Fruit fly (Drosophila melanogaster) whole organism, embryonic: Measurements from ENCODE around the gene Exn.

ENCODE experiments used
- Abd-B ChIP-seq: fragments of 200-800 bp; sonication (Bioruptor generic); optimal IDR thresholded peaks from 2 replicates; lab custom pipeline; 2018; ENCODE audit warnings: missing biosample characterization, mild to moderate bottlenecking, missing genetic modification characterization, moderate library complexity
- Ada2b ChIP-seq: fragments of 200-800 bp; sonication (Bioruptor generic); IDR thresholded peaks from 2 replicates; pipeline ENCODE4 v1.3.6; 2022; ENCODE audit warnings: missing biosample characterization, missing genetic modification characterization
- Antp ChIP-seq: fragments of 200-800 bp; sonication (Bioruptor generic); optimal IDR thresholded peaks from 3 replicates; lab custom pipeline; 2016; ENCODE audit warnings: missing biosample characterization, missing genetic modification characterization
- Asciz ChIP-seq: fragments of 200-800 bp; sonication (Bioruptor generic); optimal IDR thresholded peaks from 2 replicates; lab custom pipeline; 2017; ENCODE audit warnings: missing biosample characterization, mild to moderate bottlenecking, missing genetic modification characterization, missing genetic modification reagents
- B-H2 ChIP-seq: fragments of 200-800 bp; sonication (Bioruptor generic); optimal IDR thresholded peaks from 2 replicates; lab custom pipeline; 2018; ENCODE audit warnings: missing biosample characterization, mild to moderate bottlenecking, missing genetic modification characterization
- CG10209 ChIP-seq: fragments of 200-800 bp; sonication (Bioruptor generic); optimal IDR thresholded peaks from 3 replicates; lab custom pipeline; 2017; ENCODE audit warnings: missing biosample characterization, mild to moderate bottlenecking, missing genetic modification characterization, missing genetic modification reagents
- CG11504 ChIP-seq: fragments of 200-800 bp; sonication (Bioruptor generic); optimal IDR thresholded peaks from 3 replicates; lab custom pipeline; 2019; ENCODE audit warnings: missing biosample characterization, mild to moderate bottlenecking, missing genetic modification characterization, moderate library complexity
- CG15514 ChIP-seq: fragments of 200-800 bp; sonication (Bioruptor generic); optimal IDR thresholded peaks from 3 replicates; lab custom pipeline; 2017; ENCODE audit warnings: missing biosample characterization, missing genetic modification characterization, mild to moderate bottlenecking, moderate library complexity, missing genetic modification reagents
- CG16779 ChIP-seq: fragments of 200-800 bp; sonication (Bioruptor generic); IDR thresholded peaks from 2 replicates; pipeline ENCODE4 v1.3.6; 2022; ENCODE audit warnings: missing biosample characterization, missing genetic modification characterization
- CG17361 ChIP-seq: fragments of 200-800 bp; sonication (Bioruptor generic); IDR thresholded peaks from 3 replicates; pipeline ENCODE4 v1.3.6; 2022; ENCODE audit warnings: missing biosample characterization, missing genetic modification characterization
- CG2202 ChIP-seq: fragments of 200-800 bp; sonication (Bioruptor generic); optimal IDR thresholded peaks from 2 replicates; lab custom pipeline; 2018; ENCODE audit warnings: missing biosample characterization, mild to moderate bottlenecking, missing genetic modification characterization
- CG3281 ChIP-seq: fragments of 200-800 bp; sonication (Bioruptor generic); optimal IDR thresholded peaks from 3 replicates; lab custom pipeline; 2017; ENCODE audit warnings: missing biosample characterization, mild to moderate bottlenecking, missing genetic modification characterization
- CG3407 ChIP-seq: fragments of 200-800 bp; sonication (Bioruptor generic); optimal IDR thresholded peaks from 2 replicates; lab custom pipeline; 2018; ENCODE audit warnings: missing biosample characterization, mild to moderate bottlenecking, missing genetic modification characterization
- CG34376 ChIP-seq: fragments of 200-800 bp; sonication (Bioruptor generic); optimal IDR thresholded peaks from 2 replicates; lab custom pipeline; 2018; ENCODE audit warnings: missing biosample characterization, mild to moderate bottlenecking, missing genetic modification characterization
- CG3847 ChIP-seq: fragments of 200-800 bp; sonication (Bioruptor generic); IDR thresholded peaks from 2 replicates; pipeline ENCODE4 v1.3.6; 2022; ENCODE audit warnings: missing biosample characterization, missing genetic modification characterization
- CG6765 ChIP-seq: fragments of 200-800 bp; sonication (Bioruptor generic); optimal IDR thresholded peaks from 3 replicates; lab custom pipeline; 2017; ENCODE audit warnings: missing biosample characterization, mild to moderate bottlenecking, missing genetic modification characterization
- CG6813 ChIP-seq: fragments of 200-800 bp; sonication (Bioruptor generic); optimal IDR thresholded peaks from 2 replicates; lab custom pipeline; 2017; ENCODE audit warnings: missing biosample characterization, missing genetic modification characterization, mild to moderate bottlenecking, moderate library complexity, missing genetic modification reagents
- CG9932 ChIP-seq: fragments of 200-800 bp; sonication (Bioruptor generic); IDR thresholded peaks from 2 replicates; pipeline ENCODE4 v1.3.6; 2022; ENCODE audit warnings: missing biosample characterization, missing genetic modification characterization
- Dbx ChIP-seq: fragments of 200-800 bp; sonication (Bioruptor generic); IDR thresholded peaks from 3 replicates; pipeline ENCODE4 v1.3.6; 2022; ENCODE audit warnings: missing biosample characterization, missing genetic modification characterization
- Dref ChIP-seq: fragments of 200-800 bp; sonication (Bioruptor generic); IDR thresholded peaks from 2 replicates; pipeline ENCODE4 v1.3.6; 2022; ENCODE audit warnings: missing biosample characterization, missing genetic modification characterization
- Drgx ChIP-seq: fragments of 200-800 bp; sonication (Bioruptor generic); IDR thresholded peaks from 2 replicates; pipeline ENCODE4 v1.3.6; 2022; ENCODE audit warnings: missing biosample characterization, missing genetic modification characterization
- Eip74EF ChIP-seq, 2 experiments: fragments of 200-800 bp in 1 of 2; fragments of >200 bp in 1 of 2; sonication (Bioruptor generic) in 1 of 2; optimal IDR thresholded peaks; 2 replicates each; lab custom pipeline; 2017 to 2019; ENCODE audit warnings: missing biosample characterization in 2 of 2, missing genetic modification characterization in 2 of 2, mild to moderate bottlenecking in 1 of 2, moderate library complexity in 1 of 2
- Ets65A ChIP-seq: fragments of 200-800 bp; sonication (Bioruptor generic); peaks from one replicate; lab custom pipeline; 2016; ENCODE audit warnings: missing biosample characterization, missing genetic modification characterization
- Fer1 ChIP-seq: fragments of 200-800 bp; sonication (Bioruptor generic); optimal IDR thresholded peaks from 2 replicates; lab custom pipeline; 2017; ENCODE audit warnings: missing biosample characterization, mild to moderate bottlenecking, missing genetic modification characterization
- Hey ChIP-seq: fragments of 200-800 bp; sonication (Bioruptor generic); optimal IDR thresholded peaks from 3 replicates; lab custom pipeline; 2018; ENCODE audit warnings: missing biosample characterization, mild to moderate bottlenecking, missing genetic modification characterization
- Ptx1 ChIP-seq: fragments of 200-800 bp; sonication (Bioruptor generic); IDR thresholded peaks from 2 replicates; pipeline ENCODE4 v1.3.6; 2022; ENCODE audit warnings: missing biosample characterization, missing genetic modification characterization
- cas ChIP-seq: fragments of 200-800 bp; sonication (Bioruptor generic); IDR thresholded peaks from 2 replicates; pipeline ENCODE4 v1.3.6; 2022; ENCODE audit warnings: missing biosample characterization, missing genetic modification characterization
- en ChIP-seq: fragments of 200-800 bp; sonication (Bioruptor generic); optimal IDR thresholded peaks from 2 replicates; lab custom pipeline; 2016; ENCODE audit warnings: missing biosample characterization, missing genetic modification characterization
- ewg ChIP-seq: fragments of 200-800 bp; sonication (Bioruptor generic); optimal IDR thresholded peaks from 3 replicates; lab custom pipeline; 2017; ENCODE audit warnings: mild to moderate bottlenecking, missing biosample characterization, missing genetic modification reagents, missing genetic modification characterization
- mirr ChIP-seq: fragments of 200-800 bp; sonication (Bioruptor generic); optimal IDR thresholded peaks from 3 replicates; lab custom pipeline; 2018; ENCODE audit warnings: missing biosample characterization, mild to moderate bottlenecking, missing genetic modification characterization
- nau ChIP-seq: fragments of 200-800 bp; sonication (Bioruptor generic); optimal IDR thresholded peaks from 3 replicates; lab custom pipeline; 2017; ENCODE audit warnings: missing biosample characterization, mild to moderate bottlenecking, missing genetic modification characterization, missing genetic modification reagents
- prd ChIP-seq, 3 experiments: fragments of >200 bp in 2 of 3; fragments of 200-800 bp in 1 of 3; sonication (Bioruptor generic) in 1 of 3; optimal IDR thresholded peaks in 2 of 3; IDR thresholded peaks in 1 of 3; 2 replicates in 2 of 3; 3 replicates in 1 of 3; pipeline versions ENCODE4 v1.3.6 to Lab custom; 2017 to 2022; ENCODE audit warnings: missing biosample characterization in 1 of 3, missing genetic modification characterization in 1 of 3
- row ChIP-seq: fragments of 200-800 bp; sonication (Bioruptor generic); IDR thresholded peaks from 3 replicates; pipeline ENCODE4 v1.3.6; 2022; ENCODE audit warnings: missing biosample characterization, missing genetic modification characterization
- salm ChIP-seq: fragments of 200-800 bp; sonication (Bioruptor generic); optimal IDR thresholded peaks from 2 replicates; lab custom pipeline; 2018; ENCODE audit warnings: missing biosample characterization, mild to moderate bottlenecking, missing genetic modification characterization
- ssp ChIP-seq: fragments of 200-800 bp; sonication (Bioruptor generic); IDR thresholded peaks from 2 replicates; pipeline ENCODE4 v1.3.6; 2022; ENCODE audit warnings: missing biosample characterization, missing genetic modification characterization
- sug ChIP-seq: fragments of 200-800 bp; optimal IDR thresholded peaks from 2 replicates; lab custom pipeline; 2019; ENCODE audit warnings: missing biosample characterization, mild to moderate bottlenecking, missing genetic modification characterization, moderate library complexity
- tgo ChIP-seq: fragments of 200-800 bp; sonication (Bioruptor generic); IDR thresholded peaks from 3 replicates; pipeline ENCODE4 v1.3.6; 2022; ENCODE audit warnings: missing biosample characterization, missing genetic modification characterization
- vvl ChIP-seq: fragments of 200-800 bp; sonication (Bioruptor generic); IDR thresholded peaks from 2 replicates; pipeline ENCODE4 v1.3.6; 2022; ENCODE audit warnings: missing biosample characterization, missing genetic modification characterization
- wek ChIP-seq: fragments of 200-800 bp; sonication (Bioruptor generic); optimal IDR thresholded peaks from 3 replicates; lab custom pipeline; 2018; ENCODE audit warnings: missing biosample characterization, mild to moderate bottlenecking, missing genetic modification characterization, moderate library complexity
- z ChIP-seq: fragments of 200-800 bp; sonication (Bioruptor generic); IDR thresholded peaks from 3 replicates; pipeline ENCODE4 v1.3.6; 2022; ENCODE audit warnings: missing biosample characterization, missing genetic modification characterization

The Exn gene

dm6 chr3L:17006250-17006693, 36.5 kb downstream of the Exn start (continued):
- TF ChIP-seq wek (GFP tag; lab: Kevin White, UChicago) (peak; percentile 9), prd (optimal IDR thresholded peaks at IDR 0.05; lab: Kevin White, UChicago) (no peak), prd (GFP tag; IDR thresholded peaks at IDR 0.05; lab: Robert Waterston, UW) (0 out of 3 replicates have a peak, but pooled peaks have one; percentile 21), Ada2b (GFP tag; lab: Robert Waterston, UW) (peak; percentile 17; the same call in 1 of the 2 replicates), ssp (GFP tag; lab: Robert Waterston, UW) (0 out of 2 replicates have a peak, but pooled peaks have one; percentile 11), sug (tag; lab: Kevin White, UChicago) (peak; percentile 83), Abd-B (GFP tag; lab: Kevin White, UChicago) (peak; percentile 22), CG10209 (no peak), CG6765 (GFP tag; lab: Kevin White, UChicago) (no peak), CG6813 (GFP tag; lab: Kevin White, UChicago) (peak; percentile 15), Eip74EF (GFP tag; optimal IDR thresholded peaks at IDR 0.05; lab: Kevin White, UChicago) (no peak), Drgx (GFP tag; lab: Robert Waterston, UW) (peak; percentile 31; the same call in 1 of the 2 replicates), Ptx1 (GFP tag; lab: Robert Waterston, UW) (0 out of 2 replicates have a peak, but pooled peaks have one; percentile 31), nau (no peak), CG3847 (GFP tag; lab: Robert Waterston, UW) (0 out of 2 replicates have a peak, but pooled peaks have one; percentile 32), Dbx (GFP tag; lab: Robert Waterston, UW) (0 out of 3 replicates have a peak, but pooled peaks have one; percentile 46), z (GFP tag; lab: Robert Waterston, UW) (0 out of 3 replicates have a peak, but pooled peaks have one; percentile 50), salm (tag; lab: Kevin White, UChicago) (peak; percentile 6), row (GFP tag; lab: Robert Waterston, UW) (peak; percentile 60), Asciz (GFP tag; lab: Kevin White, UChicago) (peak; percentile 2), Ets65A (GFP tag; lab: Kevin White, UChicago) (no peak), CG15514 (GFP tag; lab: Kevin White, UChicago) (no peak), CG34376 (GFP tag; lab: Kevin White, UChicago) (peak; percentile 23), tgo (peak; percentile 53), Hey (peak; percentile 33), CG11504 (tag; lab: Kevin White, UChicago) (no peak), CG9932 (GFP tag; lab: Robert Waterston, UW) (peak; percentile 50), mirr (GFP tag; lab: Kevin White, UChicago) (peak; percentile 66), Fer1 (GFP tag; lab: Kevin White, UChicago) (peak; percentile 9), B-H2 (GFP tag; lab: Kevin White, UChicago) (peak; percentile 39), ewg (GFP tag; lab: Kevin White, UChicago) (no peak), vvl (GFP tag; lab: Robert Waterston, UW) (0 out of 2 replicates have a peak, but pooled peaks have one; percentile 42), CG17361 (0 out of 3 replicates have a peak, but pooled peaks have one; percentile 6), Dref (no peak), CG3407 (GFP tag; lab: Kevin White, UChicago) (no peak), Antp (GFP tag; lab: Kevin White, UChicago) (peak; percentile 10), cas (GFP tag; lab: Robert Waterston, UW) (0 out of 2 replicates have a peak, but pooled peaks have one; percentile 25), CG3281 (GFP tag; lab: Kevin White, UChicago) (no peak), CG16779 (GFP tag; lab: Robert Waterston, UW) (0 out of 2 replicates have a peak, but pooled peaks have one; percentile 17), CG2202 (tag; lab: Kevin White, UChicago) (no peak), en (no peak)
